Worm (Caenorhabditis elegans) whole organism, L4/young adult: ENCODE measurements around the gene R01B10.2.

ENCODE experiments used
- W03F9.2 ChIP-seq: fragments of 150-350 bp; optimal IDR thresholded peaks from 2 replicates; lab custom pipeline; 2014; ENCODE audit warnings: missing biosample characterization, missing genetic modification characterization
- dao-5 ChIP-seq: sonication (generic microtip); optimal IDR thresholded peaks from 2 replicates; lab custom pipeline; 2016; ENCODE audit warnings: missing genotype, missing genetic modification characterization, moderate library complexity, missing compliant biosample characterization

ce11 chrV:6016097-6016496 lies 25.2 kb downstream of the R01B10.2 start:
- TF ChIP-seq W03F9.2 (tag; lab: Kevin White, UChicago) (no peak), dao-5 (tag; lab: Kevin White, UChicago) (no peak)
